Worm (Caenorhabditis elegans) whole organism, young adult: ENCODE results near the gene gcy-14.

Source experiments
- B0019.2 ChIP-seq: fragments of 200-800 bp; sonication (Bioruptor generic); conservative IDR thresholded peaks from 2 replicates; pipeline ENCODE4 v1.3.6; 2022; ENCODE audit warnings: missing genetic modification reagents, missing genetic modification characterization, missing compliant biosample characterization
- B0035.1 ChIP-seq: sonication (generic microtip); optimal IDR thresholded peaks from 2 replicates; lab custom pipeline; 2016; ENCODE audit warnings: missing genetic modification characterization, mild to moderate bottlenecking, missing compliant biosample characterization, missing genotype, missing genetic modification reagents
- B0261.1 ChIP-seq: sonication (generic microtip); optimal IDR thresholded peaks from 2 replicates; lab custom pipeline; 2016; ENCODE audit warnings: mild to moderate bottlenecking, missing genetic modification characterization, moderate library complexity, missing compliant biosample characterization
- B0336.3 ChIP-seq: fragments of 200-800 bp; sonication (Bioruptor generic); IDR thresholded peaks from 2 replicates; pipeline ENCODE4 v1.3.6; 2022; ENCODE audit warnings: missing genetic modification characterization, missing compliant biosample characterization
- C06A6.2 ChIP-seq: fragments of 200-800 bp; sonication (Bioruptor generic); conservative IDR thresholded peaks from 2 replicates; pipeline ENCODE4 v1.3.6; 2022; ENCODE audit warnings: missing genetic modification characterization, missing compliant biosample characterization
- C17E4.6 ChIP-seq: fragments of 200-800 bp; sonication (Bioruptor generic); IDR thresholded peaks from 2 replicates; pipeline ENCODE4 v1.3.6; 2022; ENCODE audit warnings: missing genetic modification reagents, missing genetic modification characterization, missing compliant biosample characterization
- D2030.7 ChIP-seq: fragments of 200-800 bp; sonication (Bioruptor generic); IDR thresholded peaks from 2 replicates; pipeline ENCODE4 v1.3.6; 2022; ENCODE audit warnings: missing genetic modification reagents, missing genetic modification characterization, missing compliant biosample characterization
- F10E7.11 ChIP-seq: sonication (generic microtip); optimal IDR thresholded peaks from 2 replicates; lab custom pipeline; 2017; ENCODE audit warnings: mild to moderate bottlenecking, missing genetic modification characterization, moderate library complexity, missing compliant biosample characterization
- Y53G8AR.9 ChIP-seq: fragments of 200-800 bp; sonication (Bioruptor generic); conservative IDR thresholded peaks from 2 replicates; pipeline ENCODE4 v1.3.6; 2022; ENCODE audit warnings: missing genetic modification reagents, missing genetic modification characterization, missing compliant biosample characterization
- ZK185.1 ChIP-seq: sonication (generic microtip); optimal IDR thresholded peaks from 2 replicates; lab custom pipeline; 2016; ENCODE audit warnings: mild to moderate bottlenecking, missing genetic modification characterization, missing compliant biosample characterization; ENCODE audit not compliant: poor library complexity, severe bottlenecking
- aptf-3 ChIP-seq: fragments of 200-800 bp; sonication (Bioruptor generic); IDR thresholded peaks from 2 replicates; pipeline ENCODE4 v1.3.6; 2022; ENCODE audit warnings: missing genetic modification characterization, missing compliant biosample characterization
- athp-1 ChIP-seq: sonication (generic microtip); optimal IDR thresholded peaks from 2 replicates; lab custom pipeline; 2017; ENCODE audit warnings: mild to moderate bottlenecking, missing genetic modification characterization, missing compliant biosample characterization
- attf-5 ChIP-seq: fragments of 200-800 bp; sonication (Bioruptor generic); optimal IDR thresholded peaks from 2 replicates; lab custom pipeline; 2018; ENCODE audit warnings: mild to moderate bottlenecking, missing genetic modification characterization, missing compliant biosample characterization
- cebp-1 ChIP-seq, 2 experiments: fragments of 200-800 bp in 1 of 2; sonication (Bioruptor generic) in 1 of 2; sonication (generic microtip) in 1 of 2; IDR thresholded peaks in 1 of 2; optimal IDR thresholded peaks in 1 of 2; 2 replicates each; pipeline versions ENCODE4 v1.3.6 to Lab custom; 2017 to 2022; ENCODE audit warnings: missing compliant biosample characterization in 2 of 2, missing genetic modification characterization in 2 of 2, mild to moderate bottlenecking in 1 of 2, missing genetic modification reagents in 1 of 2, moderate library complexity in 1 of 2
- ceh-100 ChIP-seq: fragments of 200-800 bp; sonication (Bioruptor generic); IDR thresholded peaks from 2 replicates; pipeline ENCODE4 v1.3.6; 2022; ENCODE audit warnings: missing genetic modification reagents, missing genetic modification characterization, missing compliant biosample characterization
- chd-7 ChIP-seq: sonication (generic microtip); optimal IDR thresholded peaks from 2 replicates; lab custom pipeline; 2016; ENCODE audit warnings: mild to moderate bottlenecking, missing genetic modification characterization, moderate library complexity, missing compliant biosample characterization
- dpff-1 ChIP-seq: sonication (generic microtip); optimal IDR thresholded peaks from 2 replicates; lab custom pipeline; 2017; ENCODE audit warnings: mild to moderate bottlenecking, missing genetic modification characterization, missing compliant biosample characterization
- dpl-1 ChIP-seq: fragments of 150-350 bp; optimal IDR thresholded peaks from 2 replicates; lab custom pipeline; 2014; ENCODE audit warnings: missing biosample characterization, missing genetic modification reagents, missing genetic modification characterization
- efl-1 ChIP-seq: fragments of 150-350 bp; optimal IDR thresholded peaks from 2 replicates; lab custom pipeline; 2014; ENCODE audit warnings: missing biosample characterization, missing genetic modification reagents, missing genetic modification characterization
- egl-18 ChIP-seq: fragments of 200-800 bp; sonication (Bioruptor generic); IDR thresholded peaks from 2 replicates; pipeline ENCODE4 v1.3.6; 2022; ENCODE audit warnings: missing genetic modification reagents, missing genetic modification characterization, missing compliant biosample characterization
- egrh-3 ChIP-seq: fragments of 200-800 bp; sonication (Bioruptor generic); IDR thresholded peaks from 2 replicates; pipeline ENCODE4 v1.3.6; 2022; ENCODE audit warnings: missing genetic modification reagents, missing genetic modification characterization, missing compliant biosample characterization
- ekl-4 ChIP-seq: fragments of 200-800 bp; sonication (Bioruptor generic); IDR thresholded peaks from 2 replicates; pipeline ENCODE4 v1.3.6; 2022; ENCODE audit warnings: missing genetic modification reagents, missing genetic modification characterization, missing compliant biosample characterization
- fkh-3 ChIP-seq: sonication (generic microtip); optimal IDR thresholded peaks from 2 replicates; lab custom pipeline; 2016; ENCODE audit warnings: mild to moderate bottlenecking, missing genetic modification characterization, missing compliant biosample characterization
- hlh-12 ChIP-seq: sonication (generic microtip); optimal IDR thresholded peaks from 2 replicates; lab custom pipeline; 2016; ENCODE audit warnings: missing genetic modification characterization, missing compliant biosample characterization
- lag-1 ChIP-seq: fragments of 200-800 bp; sonication (Bioruptor generic); IDR thresholded peaks from 2 replicates; pipeline ENCODE4 v1.3.6; 2022; ENCODE audit warnings: missing genetic modification reagents, missing genetic modification characterization, missing compliant biosample characterization
- let-526 ChIP-seq: fragments of 200-800 bp; sonication (Bioruptor generic); IDR thresholded peaks from 2 replicates; pipeline ENCODE4 v1.3.6; 2022; ENCODE audit warnings: missing genetic modification reagents, missing genetic modification characterization, missing compliant biosample characterization
- let-607 ChIP-seq, 2 experiments: fragments of 200-800 bp in 1 of 2; sonication (Bioruptor generic) in 1 of 2; sonication (generic microtip) in 1 of 2; optimal IDR thresholded peaks; 2 replicates each; lab custom pipeline; 2016 to 2018; ENCODE audit warnings: mild to moderate bottlenecking in 2 of 2, missing compliant biosample characterization in 2 of 2, missing genetic modification characterization in 2 of 2, moderate library complexity in 2 of 2, missing genotype in 1 of 2
- lin-40 ChIP-seq: sonication (generic microtip); optimal IDR thresholded peaks from 2 replicates; lab custom pipeline; 2016; ENCODE audit warnings: missing genetic modification characterization, mild to moderate bottlenecking, missing compliant biosample characterization, missing genotype, missing genetic modification reagents
- lin-54 ChIP-seq: fragments of 200-800 bp; sonication (Bioruptor generic); optimal IDR thresholded peaks from 2 replicates; lab custom pipeline; 2018; ENCODE audit warnings: mild to moderate bottlenecking, missing genetic modification characterization, missing compliant biosample characterization
- madf-10 ChIP-seq: sonication (generic microtip); optimal IDR thresholded peaks from 2 replicates; lab custom pipeline; 2016; ENCODE audit warnings: mild to moderate bottlenecking, missing genetic modification characterization, missing compliant biosample characterization
- mxl-1 ChIP-seq: sonication (generic microtip); optimal IDR thresholded peaks from 2 replicates; lab custom pipeline; 2016; ENCODE audit warnings: missing genetic modification characterization, missing compliant biosample characterization
- nhr-90 ChIP-seq: sonication (generic microtip); optimal IDR thresholded peaks from 2 replicates; lab custom pipeline; 2016; ENCODE audit warnings: missing genotype, mild to moderate bottlenecking, missing genetic modification characterization, missing compliant biosample characterization
- sdz-38 ChIP-seq: sonication (generic microtip); optimal IDR thresholded peaks from 2 replicates; lab custom pipeline; 2016; ENCODE audit warnings: missing genotype, missing genetic modification characterization, missing compliant biosample characterization
- sea-2 ChIP-seq: fragments of 200-800 bp; sonication (Bioruptor generic); IDR thresholded peaks from 2 replicates; pipeline ENCODE4 v1.3.6; 2022; ENCODE audit warnings: missing genetic modification characterization, missing compliant biosample characterization
- tbp1 ChIP-seq: fragments of 200-800 bp; sonication (Bioruptor generic); optimal IDR thresholded peaks from 2 replicates; lab custom pipeline; 2018; ENCODE audit warnings: mild to moderate bottlenecking, missing genetic modification characterization, missing compliant biosample characterization
- tbx-9 ChIP-seq: sonication (generic microtip); optimal IDR thresholded peaks from 2 replicates; lab custom pipeline; 2016; ENCODE audit warnings: borderline replicate concordance, missing genetic modification characterization, inconsistent platforms, missing compliant biosample characterization
- tlf-1 ChIP-seq: fragments of 200-800 bp; sonication (Bioruptor generic); optimal IDR thresholded peaks from 2 replicates; lab custom pipeline; 2018; ENCODE audit warnings: mild to moderate bottlenecking, missing genetic modification characterization, missing compliant biosample characterization
- unc-62 ChIP-seq: fragments of 150-350 bp; optimal IDR thresholded peaks from 2 replicates; lab custom pipeline; 2014; ENCODE audit warnings: missing biosample characterization, missing genetic modification reagents, missing genetic modification characterization
- xnd-1 ChIP-seq: sonication (generic microtip); optimal IDR thresholded peaks from 2 replicates; lab custom pipeline; 2016; ENCODE audit warnings: missing genotype, missing genetic modification reagents, missing genetic modification characterization, missing compliant biosample characterization
- ztf-3 ChIP-seq: fragments of 200-800 bp; sonication (Bioruptor generic); optimal IDR thresholded peaks from 2 replicates; lab custom pipeline; 2018; ENCODE audit warnings: mild to moderate bottlenecking, missing genetic modification characterization, missing compliant biosample characterization
- ztf-6 ChIP-seq: fragments of 200-800 bp; sonication (Bioruptor generic); IDR thresholded peaks from 2 replicates; pipeline ENCODE4 v1.3.6; 2022; ENCODE audit warnings: missing genetic modification reagents, missing genetic modification characterization, missing compliant biosample characterization

The gcy-14 gene

DNA sequence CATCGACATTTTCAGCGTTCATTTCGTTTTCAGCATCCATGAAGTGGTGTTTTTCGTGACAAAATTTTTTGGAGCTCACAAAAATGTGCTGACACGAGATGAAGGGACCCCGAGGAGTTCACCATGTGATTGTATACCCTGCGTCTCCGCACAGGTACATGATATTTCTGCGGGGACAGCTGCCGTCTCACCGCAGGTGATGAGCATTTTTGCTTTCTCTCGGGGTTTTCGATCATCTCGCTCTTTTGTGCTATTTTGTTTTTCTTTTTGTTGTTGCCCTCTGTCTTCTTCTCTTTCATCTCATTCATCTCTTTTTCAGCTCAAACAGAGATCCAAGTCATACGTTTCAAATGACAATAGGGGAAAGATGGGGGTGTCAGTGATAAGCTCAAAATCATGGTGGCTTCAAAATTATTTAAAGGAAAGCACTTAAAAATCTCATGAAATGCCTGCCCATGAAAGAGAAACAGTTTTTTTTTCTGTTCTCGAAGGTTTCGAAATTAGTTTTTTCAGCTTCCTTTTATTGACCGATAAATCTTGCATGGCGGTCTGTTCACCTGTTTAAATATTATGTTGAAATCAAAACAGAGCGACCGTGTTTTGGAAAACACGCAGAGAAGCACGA lies 20.7 kb downstream of the gcy-14 start, which contains the start of gene ret-1 (continued):
- TF ChIP-seq lin-54 (peak; percentile 3), B0336.3 (GFP tag; lab: Robert Waterston, UW) (0 out of 2 replicates have a peak, but pooled peaks have one; percentile 41), chd-7 (peak; percentile 58), sea-2 (GFP tag; lab: Robert Waterston, UW) (no peak), B0035.1 (tag; lab: Kevin White, UChicago) (no peak), Y53G8AR.9 (GFP tag; lab: Robert Waterston, UW) (0 out of 2 replicates have a peak, but pooled peaks have one; percentile 19), C17E4.6 (GFP tag; lab: Robert Waterston, UW) (0 out of 2 replicates have a peak, but pooled peaks have one; percentile 35), D2030.7 (GFP tag; lab: Robert Waterston, UW) (no peak), C06A6.2 (GFP tag; lab: Robert Waterston, UW) (peak; percentile 14; the same call in 1 of the 2 replicates)

- TF ChIP-seq fkh-3 (tag; lab: Kevin White, UChicago) = no peak
- no peak for TF ChIP-seq B0261.1 (tag; lab: Kevin White, UChicago)
- TF ChIP-seq B0019.2 (GFP tag; lab: Robert Waterston, UW) = no peak
- TF ChIP-seq hlh-12 (tag; lab: Kevin White, UChicago) = no peak
- no peak for TF ChIP-seq tbx-9 (tag; lab: Kevin White, UChicago)
- TF ChIP-seq lin-40 (tag; lab: Kevin White, UChicago) = no peak
- no peak for TF ChIP-seq aptf-3
- TF ChIP-seq ztf-3 (GFP tag; lab: Kevin White, UChicago) = no peak
- no peak for TF ChIP-seq efl-1 (GFP tag; lab: Kevin White, UChicago)
- TF ChIP-seq F10E7.11 (tag; lab: Kevin White, UChicago) = no peak
- TF ChIP-seq xnd-1 (tag; lab: Kevin White, UChicago) = no peak
- TF ChIP-seq, all 124 proteins: peak for 0
Measured at ce11 chrV:14841660-14842059, 26.4 kb downstream of the gcy-14 start.

ce11 chrV:14838130-14838529 lies 30.0 kb downstream of the gcy-14 start:
- TF ChIP-seq let-526 (GFP tag; lab: Robert Waterston, UW) (no peak), attf-5 (GFP tag; lab: Kevin White, UChicago) (no peak), mxl-1 (tag; lab: Kevin White, UChicago) (no peak), dpff-1 (tag; lab: Kevin White, UChicago) (no peak), hlh-12 (tag; lab: Kevin White, UChicago) (no peak), ztf-3 (GFP tag; lab: Kevin White, UChicago) (no peak), tlf-1 (GFP tag; lab: Kevin White, UChicago) (no peak), ztf-6 (GFP tag; lab: Robert Waterston, UW) (no peak), tbp1 (GFP tag; lab: Kevin White, UChicago) (no peak)

DNA sequence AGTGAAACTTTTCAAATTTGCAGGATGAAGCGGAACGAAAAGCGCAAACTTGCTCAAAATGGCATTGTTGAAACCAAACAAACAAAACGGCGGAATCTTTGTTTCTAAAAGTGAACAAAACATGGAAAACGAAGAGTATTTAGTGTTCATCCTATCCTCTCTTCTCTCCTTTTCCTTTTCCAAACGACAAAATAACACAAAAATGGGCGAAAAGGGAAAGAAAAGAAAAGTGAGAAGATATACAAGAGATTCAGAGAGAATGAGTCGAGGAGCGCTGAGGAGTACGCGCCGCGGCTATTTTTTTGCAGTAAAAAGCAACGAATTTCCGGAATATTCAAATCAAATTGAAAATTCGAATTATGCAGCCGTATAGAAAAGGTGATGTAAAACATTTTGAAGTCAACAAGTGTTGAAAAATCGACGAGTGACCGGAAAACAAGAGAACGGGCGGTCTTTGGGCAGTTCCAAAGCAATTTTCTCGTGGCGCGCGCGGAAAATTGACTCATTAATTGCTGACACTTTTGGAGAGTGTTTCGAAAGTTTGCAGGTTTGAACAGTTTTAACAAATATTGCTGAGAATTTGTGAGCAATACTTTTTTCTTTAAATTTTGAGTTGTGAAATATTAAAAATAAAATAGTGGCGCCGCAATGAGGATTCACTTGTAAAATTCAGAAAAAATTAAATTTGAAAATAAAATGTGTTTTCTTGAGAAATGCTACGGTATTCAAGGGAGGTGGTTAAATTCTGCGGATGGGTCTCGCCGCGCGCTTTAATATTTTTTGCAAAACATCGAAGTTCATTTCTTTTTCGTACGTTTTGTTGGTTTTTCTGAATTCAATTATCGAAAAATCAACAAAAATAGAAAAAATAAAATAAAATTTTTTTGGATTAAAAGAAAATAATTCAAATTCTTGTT lies 32.7 kb downstream of the gcy-14 start:
- TF ChIP-seq ceh-100 (GFP tag; lab: Robert Waterston, UW) = no peak
- TF ChIP-seq nhr-90 (tag; lab: Kevin White, UChicago) = no peak
- no peak for TF ChIP-seq tbx-9 (tag; lab: Kevin White, UChicago)
- TF ChIP-seq egl-18 (GFP tag; lab: Robert Waterston, UW) = no peak
- TF ChIP-seq lag-1 = no peak
- no peak for TF ChIP-seq ZK185.1 (tag; lab: Kevin White, UChicago)
- TF ChIP-seq unc-62 (GFP tag; lab: Kevin White, UChicago) = no peak
- no peak for TF ChIP-seq athp-1 (tag; lab: Kevin White, UChicago)
- no peak for TF ChIP-seq egrh-3 (GFP tag; lab: Robert Waterston, UW)
- TF ChIP-seq B0336.3 (GFP tag; lab: Robert Waterston, UW) = 0 out of 2 replicates have a peak, but pooled peaks have one; percentile 26
- TF ChIP-seq let-607 (tag; optimal IDR thresholded peaks at IDR 0.05; lab: Kevin White, UChicago) = no peak
- peak; percentile 18 for TF ChIP-seq dpl-1
- no peak for TF ChIP-seq ekl-4
- no peak for TF ChIP-seq sdz-38 (tag; lab: Kevin White, UChicago)
- TF ChIP-seq cebp-1 (GFP tag; IDR thresholded peaks at IDR 0.05; lab: Robert Waterston, UW) = no peak
- peak; percentile 25 for TF ChIP-seq cebp-1 (tag; optimal IDR thresholded peaks at IDR 0.05; lab: Kevin White, UChicago)
- TF ChIP-seq madf-10 (tag; lab: Kevin White, UChicago) = no peak
